Fruit fly (Drosophila melanogaster) whole organism, wandering third instar larva: ENCODE results near the gene btsz.

Experiments used
- Abd-B ChIP-seq: fragments of >200 bp; optimal IDR thresholded peaks from 2 replicates; lab custom pipeline; 2017; ENCODE audit warnings: missing biosample characterization, missing genetic modification characterization
- CG32264 ChIP-seq: fragments of 200-800 bp; sonication (Bioruptor generic); optimal IDR thresholded peaks from 2 replicates; lab custom pipeline; 2016; ENCODE audit warnings: missing biosample characterization, missing genetic modification characterization
- CG9705 ChIP-seq: fragments of 200-800 bp; sonication (Bioruptor generic); optimal IDR thresholded peaks from 2 replicates; lab custom pipeline; 2018; ENCODE audit warnings: missing biosample characterization, mild to moderate bottlenecking, missing genetic modification characterization
- CrebA ChIP-seq: fragments of 200-800 bp; sonication (Bioruptor generic); optimal IDR thresholded peaks from 2 replicates; lab custom pipeline; 2016; ENCODE audit warnings: missing biosample characterization, mild to moderate bottlenecking, missing genetic modification characterization, borderline replicate concordance
- Dfd ChIP-seq: fragments of >200 bp; optimal IDR thresholded peaks from 2 replicates; lab custom pipeline; 2017; ENCODE audit warnings: missing biosample characterization, missing genetic modification characterization
- Dif ChIP-seq: fragments of 200-275, 200-300 bp; sonication (Bioruptor generic); optimal IDR thresholded peaks from 2 replicates; lab custom pipeline; 2018; ENCODE audit warnings: missing biosample characterization, missing genetic modification characterization; ENCODE audit not compliant: partially characterized antibody
- GATAd ChIP-seq: sonication (Bioruptor generic); optimal IDR thresholded peaks from 2 replicates; lab custom pipeline; 2016; ENCODE audit warnings: missing biosample characterization, missing genetic modification characterization
- HLH106 ChIP-seq: fragments of 200-800 bp; optimal IDR thresholded peaks from 3 replicates; lab custom pipeline; 2019; ENCODE audit warnings: missing biosample characterization, mild to moderate bottlenecking, missing genetic modification characterization, moderate library complexity
- Hnf4 ChIP-seq: fragments of 200-800 bp; sonication (Bioruptor generic); optimal IDR thresholded peaks from 2 replicates; lab custom pipeline; 2016; ENCODE audit warnings: missing biosample characterization, mild to moderate bottlenecking, missing genetic modification characterization
- Hr78 ChIP-seq: fragments of >200 bp; optimal IDR thresholded peaks from 2 replicates; lab custom pipeline; 2017; ENCODE audit warnings: missing biosample characterization, missing genetic modification characterization
- Hr83 ChIP-seq: fragments of 200-300 bp; sonication (Bioruptor generic); optimal IDR thresholded peaks from 2 replicates; lab custom pipeline; 2016; ENCODE audit warnings: missing biosample characterization, mild to moderate bottlenecking, missing genetic modification characterization, moderate library complexity; ENCODE audit not compliant: poor library complexity, severe bottlenecking
- Jra ChIP-seq: sonication (Bioruptor generic); optimal IDR thresholded peaks from 2 replicates; lab custom pipeline; 2016; ENCODE audit warnings: missing biosample characterization, missing genetic modification characterization
- Mio ChIP-seq: sonication (Bioruptor generic); optimal IDR thresholded peaks from 2 replicates; lab custom pipeline; 2016; ENCODE audit warnings: missing biosample characterization, missing genetic modification characterization
- Myc ChIP-seq: fragments of >200 bp; optimal IDR thresholded peaks from 2 replicates; lab custom pipeline; 2017
- N ChIP-seq: fragments of >200 bp; optimal IDR thresholded peaks from 2 replicates; lab custom pipeline; 2018; ENCODE audit warnings: missing biosample characterization, missing external identifiers, missing genetic modification characterization
- Sp1 ChIP-seq: fragments of 200-800 bp; sonication (Bioruptor generic); optimal IDR thresholded peaks from 3 replicates; lab custom pipeline; 2019; ENCODE audit warnings: missing biosample characterization, mild to moderate bottlenecking, missing genetic modification characterization, moderate library complexity
- Vsx2 ChIP-seq: fragments of 200-300, 225-300 bp; sonication (Bioruptor generic); optimal IDR thresholded peaks from 2 replicates; lab custom pipeline; 2018; ENCODE audit warnings: missing biosample characterization, missing genetic modification characterization; ENCODE audit not compliant: partially characterized antibody
- br ChIP-seq: fragments of 200-800 bp; sonication (Bioruptor generic); optimal IDR thresholded peaks from 2 replicates; lab custom pipeline; 2016; ENCODE audit warnings: missing biosample characterization, missing genetic modification characterization
- brk ChIP-seq: fragments of 200-800 bp; sonication (Bioruptor generic); optimal IDR thresholded peaks from 2 replicates; lab custom pipeline; 2016; ENCODE audit warnings: missing biosample characterization, mild to moderate bottlenecking, missing genetic modification characterization
- dl ChIP-seq, 2 experiments: fragments of 175-275, 200-275 bp in 1 of 2; fragments of 200-275 bp in 1 of 2; sonication (Bioruptor generic); optimal IDR thresholded peaks; lab custom pipeline; 2018; ENCODE audit warnings: mild to moderate bottlenecking in 2 of 2, missing biosample characterization in 2 of 2, missing genetic modification characterization in 2 of 2, moderate library complexity in 2 of 2; ENCODE audit not compliant: partially characterized antibody in 2 of 2, insufficient read depth in 1 of 2
- dmrt93B ChIP-seq: fragments of 200-800 bp; sonication (Bioruptor generic); optimal IDR thresholded peaks from 2 replicates; lab custom pipeline; 2018; ENCODE audit warnings: missing biosample characterization, mild to moderate bottlenecking, missing genetic modification characterization
- dsf ChIP-seq: sonication (Bioruptor generic); optimal IDR thresholded peaks from 2 replicates; lab custom pipeline; 2016; ENCODE audit warnings: missing biosample characterization, missing genetic modification characterization, borderline replicate concordance
- foxo ChIP-seq, 2 experiments: fragments of 200-800 bp; sonication (Bioruptor generic); optimal IDR thresholded peaks; 2 replicates in 1 of 2; 3 replicates in 1 of 2; lab custom pipeline; 2016 to 2017; ENCODE audit warnings: missing biosample characterization in 2 of 2, missing genetic modification characterization in 2 of 2
- fru ChIP-seq: fragments of 200-800 bp; sonication (Bioruptor generic); optimal IDR thresholded peaks from 3 replicates; lab custom pipeline; 2016; ENCODE audit warnings: missing biosample characterization, mild to moderate bottlenecking, missing genetic modification characterization
- h ChIP-seq: fragments of 200-800 bp; sonication (Bioruptor generic); optimal IDR thresholded peaks from 3 replicates; lab custom pipeline; 2016; ENCODE audit warnings: missing biosample characterization, mild to moderate bottlenecking, missing genetic modification characterization
- jim ChIP-seq: fragments of 175-275, 200-325 bp; sonication (Bioruptor generic); optimal IDR thresholded peaks from 2 replicates; lab custom pipeline; 2016; ENCODE audit warnings: missing biosample characterization, mild to moderate bottlenecking, missing genetic modification characterization
- lola ChIP-seq: fragments of >200 bp; optimal IDR thresholded peaks from 2 replicates; lab custom pipeline; 2017; ENCODE audit warnings: missing biosample characterization, missing genetic modification characterization
- pan ChIP-seq: fragments of >200 bp; optimal IDR thresholded peaks from 2 replicates; lab custom pipeline; 2017
- rgr ChIP-seq: fragments of 200-800 bp; sonication (Bioruptor generic); optimal IDR thresholded peaks from 3 replicates; lab custom pipeline; 2016; ENCODE audit warnings: missing biosample characterization, mild to moderate bottlenecking, missing genetic modification characterization
- sage ChIP-seq: fragments of 200-800 bp; sonication (Bioruptor generic); optimal IDR thresholded peaks from 2 replicates; lab custom pipeline; 2016; ENCODE audit warnings: missing biosample characterization, mild to moderate bottlenecking, missing genetic modification characterization
- sv ChIP-seq: fragments of 200-800 bp; sonication (Bioruptor generic); optimal IDR thresholded peaks from 3 replicates; lab custom pipeline; 2016; ENCODE audit warnings: missing biosample characterization, missing genetic modification characterization
- tai ChIP-seq: sonication (Bioruptor generic); optimal IDR thresholded peaks from 2 replicates; lab custom pipeline; 2016; ENCODE audit warnings: missing biosample characterization, missing genetic modification characterization
- usp ChIP-seq: fragments of >200 bp; optimal IDR thresholded peaks from 2 replicates; lab custom pipeline; 2017; ENCODE audit warnings: missing biosample characterization, missing genetic modification characterization
- woc ChIP-seq: sonication (Bioruptor generic); optimal IDR thresholded peaks from 2 replicates; lab custom pipeline; 2016; ENCODE audit warnings: missing biosample characterization, mild to moderate bottlenecking, missing genetic modification characterization

Gene btsz

DNA sequence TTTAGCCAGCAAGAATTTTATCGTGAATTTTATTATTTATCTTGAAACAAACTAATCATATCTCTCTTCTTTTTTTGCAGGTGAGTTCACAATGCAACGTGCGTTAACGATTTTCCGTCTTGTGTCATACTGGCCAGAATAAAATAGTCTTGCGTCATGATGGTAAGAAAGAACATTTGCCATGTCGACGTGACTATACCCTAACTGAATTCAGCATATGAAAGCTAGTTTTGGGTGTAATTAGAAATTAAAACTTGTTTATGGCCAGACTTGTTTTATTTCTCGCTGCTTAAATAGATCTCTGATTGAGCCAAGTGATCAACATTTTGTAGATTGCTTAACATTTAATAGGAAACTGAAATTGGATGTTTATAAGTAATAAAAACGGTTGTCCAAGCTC, 111.2 kb downstream of the btsz start:
- TF ChIP-seq fru (GFP tag; lab: Kevin White, UChicago) (no peak), h (GFP tag; lab: Kevin White, UChicago) (no peak), N (no peak), CrebA (GFP tag; lab: Kevin White, UChicago) (no peak), dl (GFP tag; optimal IDR thresholded peaks at IDR 0.05; lab: Kevin White, UChicago; ENCODE audit: insufficient read depth in 1 of 2, partially characterized antibody in 2 of 2) (no peak), jim (no peak), Jra (GFP tag; lab: Kevin White, UChicago) (no peak), lola (GFP tag; lab: Kevin White, UChicago) (no peak), sage (GFP tag; lab: Kevin White, UChicago) (no peak), rgr (no peak), Hr83 (GFP tag; lab: Kevin White, UChicago) (no peak), dsf (GFP tag; lab: Kevin White, UChicago) (no peak), HLH106 (tag; lab: Kevin White, UChicago) (no peak), dmrt93B (GFP tag; lab: Kevin White, UChicago) (no peak)
- TF ChIP-seq, all 38 proteins: peak for 0

DNA sequence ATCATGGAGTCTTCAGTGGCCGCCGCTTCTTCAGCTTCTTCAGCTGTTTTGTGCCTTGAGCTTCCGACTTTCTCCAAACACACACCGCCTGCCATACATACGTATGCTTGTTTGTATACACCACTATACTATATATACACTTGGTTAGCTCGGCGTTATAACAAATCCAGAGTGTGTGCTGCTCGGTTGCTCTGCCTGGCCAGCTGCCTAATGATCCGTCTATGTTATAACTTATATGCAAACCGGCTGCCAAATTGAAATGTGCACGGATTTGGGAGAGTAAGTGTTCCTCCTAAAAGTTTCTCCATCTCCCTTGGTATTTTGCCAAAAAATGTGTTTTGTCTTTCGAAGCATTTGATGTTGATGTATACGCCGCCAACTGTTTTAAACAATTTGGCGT, 111.8 kb downstream of the btsz start:
- TF ChIP-seq jim (no peak), CG9705 (GFP tag; lab: Kevin White, UChicago) (no peak), HLH106 (tag; lab: Kevin White, UChicago) (no peak), br (GFP tag; lab: Kevin White, UChicago) (no peak), Mio (GFP tag; lab: Kevin White, UChicago) (no peak), GATAd (GFP tag; lab: Kevin White, UChicago) (no peak), tai (GFP tag; lab: Kevin White, UChicago) (no peak), Abd-B (no peak), Vsx2 (GFP tag; lab: Kevin White, UChicago) (no peak), brk (GFP tag; lab: Kevin White, UChicago) (no peak), foxo (GFP tag; optimal IDR thresholded peaks at IDR 0.05; lab: Kevin White, UChicago) (no peak), CrebA (GFP tag; lab: Kevin White, UChicago) (no peak), CG32264 (GFP tag; lab: Kevin White, UChicago) (no peak)

DNA sequence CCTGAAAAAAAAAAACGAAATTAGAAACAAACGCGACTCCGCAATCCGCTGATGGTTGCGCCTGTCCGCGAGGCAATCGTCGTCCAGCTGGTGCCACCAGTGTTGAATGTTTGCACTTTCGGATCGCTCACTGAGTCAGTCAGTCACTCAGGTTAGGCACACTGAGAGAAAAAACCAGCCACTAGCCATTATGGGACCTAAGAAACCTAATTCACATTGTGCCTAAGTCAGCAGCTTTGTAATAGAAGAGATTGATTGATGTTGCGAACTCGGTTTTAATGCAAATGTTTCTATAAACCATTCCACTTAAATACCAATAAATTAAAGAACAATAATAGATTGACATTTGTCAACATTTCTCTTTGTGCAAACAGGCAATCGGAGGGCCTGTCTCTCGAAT, 114.2 kb downstream of the btsz start:
- TF ChIP-seq Hr83 (GFP tag; lab: Kevin White, UChicago) (no peak), usp (GFP tag; lab: Kevin White, UChicago) (no peak), Myc (lab: Kevin White, UChicago) (no peak), jim (no peak), Mio (GFP tag; lab: Kevin White, UChicago) (no peak), foxo (GFP tag; optimal IDR thresholded peaks at IDR 0.05; lab: Kevin White, UChicago) (no peak), Hnf4 (no peak), rgr (no peak), fru (GFP tag; lab: Kevin White, UChicago) (no peak), N (no peak), Dfd (GFP tag; lab: Kevin White, UChicago) (no peak), CG32264 (GFP tag; lab: Kevin White, UChicago) (no peak), dl (GFP tag; optimal IDR thresholded peaks at IDR 0.05; lab: Kevin White, UChicago; ENCODE audit: insufficient read depth in 1 of 2, partially characterized antibody in 2 of 2) (no peak), sage (GFP tag; lab: Kevin White, UChicago) (no peak), Hr78 (GFP tag; lab: Kevin White, UChicago) (no peak), dsf (GFP tag; lab: Kevin White, UChicago) (no peak), Abd-B (no peak)

DNA sequence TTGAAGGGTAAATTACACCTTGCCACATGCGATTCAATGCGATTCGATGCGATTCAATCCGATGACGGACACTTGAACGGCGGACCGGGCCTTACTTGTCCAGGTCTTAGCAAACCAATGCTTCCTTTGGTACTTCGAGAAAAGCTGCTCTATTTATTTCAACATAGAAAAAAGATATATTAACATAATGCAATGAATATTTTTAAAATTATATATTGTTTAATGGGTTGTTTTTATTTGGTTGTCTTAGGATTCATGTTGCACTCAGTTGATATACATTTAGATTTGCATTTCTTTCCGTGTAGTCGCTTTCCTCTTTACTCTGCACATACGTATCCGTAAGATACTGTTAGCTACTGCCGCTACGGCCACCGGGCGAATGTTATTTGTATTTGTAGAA, 117.0 kb downstream of the btsz start:
- TF ChIP-seq dsf (GFP tag; lab: Kevin White, UChicago) (no peak), pan (no peak), Hr83 (GFP tag; lab: Kevin White, UChicago) (no peak), fru (GFP tag; lab: Kevin White, UChicago) (no peak), foxo (GFP tag; optimal IDR thresholded peaks at IDR 0.05; lab: Kevin White, UChicago) (no peak), Sp1 (no peak), Myc (lab: Kevin White, UChicago) (no peak), Dif (no peak), woc (no peak), sv (no peak), N (no peak), CG32264 (GFP tag; lab: Kevin White, UChicago) (no peak), rgr (no peak)
